Worm (Caenorhabditis elegans): ENCODE measurements around the gene irld-24.

Gene irld-24

ce11 chrX:14030524-14030923 lies 44.1 kb downstream of the irld-24 start:
- TF ChIP-seq sma-9 (GFP tag; optimal IDR thresholded peaks at IDR 0.05) = peak; percentile 42
- TF ChIP-seq sma-9 (tag; optimal IDR thresholded peaks at IDR 0.05) = no peak
- no peak for TF ChIP-seq dmd-4 (tag; optimal IDR thresholded peaks at IDR 0.05)

- TF ChIP-seq lin-11 (tag; optimal IDR thresholded peaks at IDR 0.05) = no peak
- no peak for TF ChIP-seq aly-2 (tag; optimal IDR thresholded peaks at IDR 0.05)
- no peak for TF ChIP-seq crh-2 (tag; optimal IDR thresholded peaks at IDR 0.05)
- TF ChIP-seq mab-5 (tag; optimal IDR thresholded peaks at IDR 0.05) = no peak
- no peak for TF ChIP-seq ceh-82 (tag; optimal IDR thresholded peaks at IDR 0.05)
- no peak for TF ChIP-seq lin-39 (tag; optimal IDR thresholded peaks at IDR 0.05)
- no peak for TF ChIP-seq zag-1 (tag; optimal IDR thresholded peaks at IDR 0.05)
- TF ChIP-seq skn-1 (tag; optimal IDR thresholded peaks at IDR 0.05) = no peak
- no peak for TF ChIP-seq nhr-25 (tag; optimal IDR thresholded peaks at IDR 0.05)
- TF ChIP-seq Y55F3AM.14 (GFP tag; optimal IDR thresholded peaks at IDR 0.05) = no peak
- no peak for TF ChIP-seq alr-1 (tag; optimal IDR thresholded peaks at IDR 0.05)
These were observed 47.1 kb downstream of the irld-24 start, which contains the start of gene arrd-25 for ce11 chrX:14033494-14033893. Gene arrd-25, plus strand, starts transcription at chrX:14033794.

ce11 chrX:14039293-14039692 lies 52.9 kb downstream of the irld-24 start:
- TF ChIP-seq unc-55 (GFP tag; optimal IDR thresholded peaks at IDR 0.05) (no peak), blmp-1 (tag; optimal IDR thresholded peaks at IDR 0.05; ENCODE audit: insufficient read depth) (no peak), skn-1 (tag; optimal IDR thresholded peaks at IDR 0.05) (no peak), mab-5 (tag; optimal IDR thresholded peaks at IDR 0.05) (no peak), ztf-4 (tag; optimal IDR thresholded peaks at IDR 0.05) (no peak), nhr-10 (tag; optimal IDR thresholded peaks at IDR 0.05) (no peak), aly-2 (tag; optimal IDR thresholded peaks at IDR 0.05) (no peak), nhr-11 (tag; optimal IDR thresholded peaks at IDR 0.05) (no peak), nhr-23 (tag; optimal IDR thresholded peaks at IDR 0.05) (no peak), unc-39 (tag; optimal IDR thresholded peaks at IDR 0.05) (no peak), ama-1 (optimal IDR thresholded peaks at IDR 0.05) (no peak), ztf-11 (tag; optimal IDR thresholded peaks at IDR 0.05) (no peak), snpc-4 (tag; optimal IDR thresholded peaks at IDR 0.05) (no peak), nhr-237 (tag; optimal IDR thresholded peaks at IDR 0.05) (no peak), sma-9 (GFP tag; optimal IDR thresholded peaks at IDR 0.05) (no peak), sma-9 (tag; optimal IDR thresholded peaks at IDR 0.05) (no peak), lin-39 (tag; optimal IDR thresholded peaks at IDR 0.05) (no peak), mdl-1 (tag; optimal IDR thresholded peaks at IDR 0.05) (no peak), lin-11 (tag; optimal IDR thresholded peaks at IDR 0.05) (no peak)
